Worm (Caenorhabditis elegans) whole organism, young adult: ENCODE results near the gene C07G3.8.

Source experiments
- B0336.3 ChIP-seq: fragments of 200-800 bp; sonication (Bioruptor generic); IDR thresholded peaks from 2 replicates; pipeline ENCODE4 v1.3.6; 2022; ENCODE audit warnings: missing genetic modification characterization, missing compliant biosample characterization
- C06A6.2 ChIP-seq: fragments of 200-800 bp; sonication (Bioruptor generic); conservative IDR thresholded peaks from 2 replicates; pipeline ENCODE4 v1.3.6; 2022; ENCODE audit warnings: missing genetic modification characterization, missing compliant biosample characterization
- D2030.7 ChIP-seq: fragments of 200-800 bp; sonication (Bioruptor generic); IDR thresholded peaks from 2 replicates; pipeline ENCODE4 v1.3.6; 2022; ENCODE audit warnings: missing genetic modification reagents, missing genetic modification characterization, missing compliant biosample characterization
- F23B12.7 ChIP-seq: sonication (generic microtip); optimal IDR thresholded peaks from 2 replicates; lab custom pipeline; 2017; ENCODE audit warnings: missing genetic modification characterization, mild to moderate bottlenecking, missing compliant biosample characterization, antibody characterized with exemption, moderate library complexity; ENCODE audit not compliant: insufficient read depth
- F37B4.10 ChIP-seq: fragments of 200-800 bp; sonication (Bioruptor generic); IDR thresholded peaks from 2 replicates; pipeline ENCODE4 v1.3.6; 2022; ENCODE audit warnings: missing genetic modification characterization, missing compliant biosample characterization
- F52B5.7 ChIP-seq: sonication (generic microtip); optimal IDR thresholded peaks from 2 replicates; lab custom pipeline; 2016; ENCODE audit warnings: mild to moderate bottlenecking, missing genetic modification characterization, missing compliant biosample characterization
- T07F8.4 ChIP-seq: sonication (generic microtip); optimal IDR thresholded peaks from 2 replicates; lab custom pipeline; 2016; ENCODE audit warnings: mild to moderate bottlenecking, missing genetic modification characterization, moderate library complexity, missing compliant biosample characterization
- Y53F4B.3 ChIP-seq: fragments of 200-800 bp; sonication (Bioruptor generic); IDR thresholded peaks from 2 replicates; pipeline ENCODE4 v1.3.6; 2022; ENCODE audit warnings: missing genetic modification reagents, missing genetic modification characterization, missing compliant biosample characterization
- Y79H2A.3 ChIP-seq: fragments of 200-800 bp; sonication (Bioruptor generic); conservative IDR thresholded peaks from 2 replicates; pipeline ENCODE4 v1.3.6; 2022; ENCODE audit warnings: missing genetic modification reagents, missing genetic modification characterization, missing compliant biosample characterization
- akir-1 ChIP-seq: fragments of 200-800 bp; sonication (Bioruptor generic); optimal IDR thresholded peaks from 2 replicates; lab custom pipeline; 2018; ENCODE audit warnings: mild to moderate bottlenecking, missing genetic modification characterization, moderate library complexity, missing compliant biosample characterization
- atf-7 ChIP-seq: sonication (generic microtip); optimal IDR thresholded peaks from 2 replicates; lab custom pipeline; 2017; ENCODE audit warnings: mild to moderate bottlenecking, missing genetic modification characterization, missing compliant biosample characterization
- attf-6 ChIP-seq: fragments of 200-800 bp; sonication (Bioruptor generic); IDR thresholded peaks from 2 replicates; pipeline ENCODE4 v1.3.6; 2022; ENCODE audit warnings: missing genetic modification reagents, missing genetic modification characterization, missing compliant biosample characterization
- ccch-3 ChIP-seq: fragments of 200-800 bp; sonication (Bioruptor generic); optimal IDR thresholded peaks from 2 replicates; lab custom pipeline; 2018; ENCODE audit warnings: mild to moderate bottlenecking, missing genetic modification characterization, missing compliant biosample characterization
- egl-18 ChIP-seq: fragments of 200-800 bp; sonication (Bioruptor generic); IDR thresholded peaks from 2 replicates; pipeline ENCODE4 v1.3.6; 2022; ENCODE audit warnings: missing genetic modification reagents, missing genetic modification characterization, missing compliant biosample characterization
- egl-44 ChIP-seq: fragments of 200-800 bp; sonication (Bioruptor generic); IDR thresholded peaks from 2 replicates; pipeline ENCODE4 v1.3.6; 2022; ENCODE audit warnings: missing genetic modification reagents, missing genetic modification characterization, missing compliant biosample characterization
- him-1 ChIP-seq: sonication (generic microtip); optimal IDR thresholded peaks from 2 replicates; lab custom pipeline; 2016; ENCODE audit warnings: missing genotype, missing genetic modification reagents, missing genetic modification characterization, missing compliant biosample characterization
- lin-54 ChIP-seq: fragments of 200-800 bp; sonication (Bioruptor generic); optimal IDR thresholded peaks from 2 replicates; lab custom pipeline; 2018; ENCODE audit warnings: mild to moderate bottlenecking, missing genetic modification characterization, missing compliant biosample characterization
- lsy-27 ChIP-seq: sonication (generic microtip); optimal IDR thresholded peaks from 2 replicates; lab custom pipeline; 2017; ENCODE audit warnings: missing genetic modification characterization, mild to moderate bottlenecking, missing compliant biosample characterization, antibody characterized with exemption, missing genotype, borderline replicate concordance; ENCODE audit not compliant: insufficient read depth
- madf-6 ChIP-seq: fragments of 200-800 bp; sonication (Bioruptor generic); IDR thresholded peaks from 2 replicates; pipeline ENCODE4 v1.3.6; 2022; ENCODE audit warnings: missing genetic modification reagents, missing genetic modification characterization, missing compliant biosample characterization
- nfya-1 ChIP-seq: sonication (generic microtip); optimal IDR thresholded peaks from 2 replicates; lab custom pipeline; 2017; ENCODE audit warnings: antibody characterized with exemption, missing compliant biosample characterization, missing genetic modification characterization, borderline replicate concordance; ENCODE audit not compliant: insufficient read depth
- pha-4 ChIP-seq: fragments of 150-350 bp; sonication (generic microtip); optimal IDR thresholded peaks from 2 replicates; lab custom pipeline; 2014; ENCODE audit warnings: missing biosample characterization, missing genetic modification reagents, missing genetic modification characterization
- snpc-1.3 ChIP-seq: sonication (generic microtip); optimal IDR thresholded peaks from 2 replicates; lab custom pipeline; 2017; ENCODE audit warnings: missing genetic modification characterization, mild to moderate bottlenecking, missing compliant biosample characterization, antibody characterized with exemption, moderate library complexity, missing genotype, missing genetic modification reagents; ENCODE audit not compliant: insufficient read depth
- snpc-3.4 ChIP-seq: sonication (generic microtip); optimal IDR thresholded peaks from 2 replicates; lab custom pipeline; 2017; ENCODE audit warnings: missing genetic modification characterization, mild to moderate bottlenecking, missing compliant biosample characterization, antibody characterized with exemption, moderate library complexity, missing genotype, missing genetic modification reagents
- zim-3 ChIP-seq: sonication (generic microtip); optimal IDR thresholded peaks from 2 replicates; lab custom pipeline; 2017; ENCODE audit warnings: mild to moderate bottlenecking, missing genetic modification characterization, moderate library complexity, missing compliant biosample characterization
- ztf-18 ChIP-seq: sonication (generic microtip); optimal IDR thresholded peaks from 2 replicates; lab custom pipeline; 2016; ENCODE audit warnings: missing genotype, mild to moderate bottlenecking, missing genetic modification characterization, missing compliant biosample characterization

C07G3.8 gene

DNA sequence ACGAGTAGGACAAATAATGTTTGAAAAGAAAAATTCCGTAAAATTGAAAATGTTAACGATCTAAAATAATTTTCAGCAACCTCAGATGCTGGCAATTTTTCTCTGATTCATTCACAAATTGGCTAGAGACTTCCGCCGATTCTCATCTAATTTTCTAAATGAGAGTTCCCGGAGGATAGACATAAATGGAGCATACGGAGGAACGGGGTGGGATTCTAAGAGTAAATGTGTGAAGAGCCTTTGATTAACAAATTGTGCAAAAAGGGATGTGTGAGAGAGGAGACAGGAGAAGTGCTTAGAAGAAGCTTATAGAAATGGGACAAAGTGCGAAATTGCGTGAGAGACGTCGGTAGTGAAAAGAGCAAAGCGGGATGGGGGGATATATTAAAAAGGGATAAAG, 50.3 kb downstream of the C07G3.8 start (continued):
- no peak for TF ChIP-seq nfya-1

DNA sequence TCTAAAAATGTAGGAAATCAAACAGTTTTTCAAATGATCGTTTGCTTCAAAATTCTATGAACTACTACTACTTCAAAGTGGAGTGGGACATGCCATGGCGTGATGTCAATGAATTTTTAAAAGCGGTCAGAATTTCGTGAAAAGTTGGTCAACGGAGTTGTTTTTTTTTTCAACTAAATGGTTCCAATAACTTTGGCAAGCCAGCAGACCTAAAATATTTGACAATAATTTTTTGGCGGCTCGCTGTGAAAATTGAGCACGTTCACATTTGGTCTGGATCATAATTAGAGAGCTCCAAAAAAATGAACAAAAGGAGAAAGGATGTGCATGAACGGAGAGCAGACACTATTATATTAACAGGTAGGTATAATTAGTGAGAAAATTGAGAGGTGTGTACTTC, 51.6 kb downstream of the C07G3.8 start:
- TF ChIP-seq F23B12.7 (tag; lab: Kevin White, UChicago) (no peak), attf-6 (no peak), F37B4.10 (no peak), Y79H2A.3 (no peak), atf-7 (tag; lab: Kevin White, UChicago) (no peak), ztf-18 (tag; lab: Kevin White, UChicago) (no peak), egl-18 (no peak), snpc-1.3 (no peak), Y53F4B.3 (no peak), snpc-3.4 (no peak), C06A6.2 (GFP tag; lab: Robert Waterston, UW) (no peak), F52B5.7 (tag; lab: Kevin White, UChicago) (no peak), lin-54 (no peak), pha-4 (tag; lab: Kevin White, UChicago) (no peak), ccch-3 (GFP tag; lab: Kevin White, UChicago) (no peak), zim-3 (tag; lab: Kevin White, UChicago) (no peak), egl-44 (GFP tag; lab: Robert Waterston, UW) (no peak), B0336.3 (no peak), lsy-27 (tag; lab: Kevin White, UChicago) (no peak), D2030.7 (GFP tag; lab: Robert Waterston, UW) (no peak)

DNA sequence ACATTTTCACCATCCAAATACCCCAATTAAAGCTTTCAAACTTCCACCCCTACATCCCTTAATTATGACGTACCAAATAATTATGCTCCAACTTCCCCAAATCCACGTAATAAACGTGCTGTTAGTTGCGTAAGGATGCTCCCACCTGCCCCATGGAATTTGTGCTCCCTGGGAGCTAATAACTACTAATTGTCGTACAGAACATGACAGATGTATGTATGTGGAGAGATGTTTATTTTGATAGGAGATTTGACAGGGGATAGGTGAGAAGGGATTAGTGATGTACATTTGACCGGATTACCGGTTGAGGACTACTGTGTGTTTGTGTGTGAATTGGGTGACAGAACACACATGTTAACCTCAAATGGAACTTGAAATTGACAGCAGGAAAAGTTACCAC, 52.1 kb downstream of the C07G3.8 start:
- TF ChIP-seq madf-6 (GFP tag; lab: Robert Waterston, UW) (no peak), akir-1 (GFP tag; lab: Kevin White, UChicago) (no peak), T07F8.4 (tag; lab: Kevin White, UChicago) (no peak), him-1 (tag; lab: Kevin White, UChicago) (no peak)
